Fruit fly (Drosophila melanogaster): ENCODE data around the gene CG8478.
A peak's percentile ranks its signal among the peaks of the same experiment; 100 is the strongest.

The CG8478 gene

dm6 chr3R:9767620-9768592 lies 4.5 kb downstream of the CG8478 start, which contains the start of gene Naa80 (continued):
- TF ChIP-seq CG1602 (GFP tag; optimal IDR thresholded peaks at IDR 0.05) (peak; percentile 21), tin (GFP tag; optimal IDR thresholded peaks at IDR 0.05) (peak; percentile 71), Oaz (GFP tag; IDR thresholded peaks at IDR 0.05) (no peak), ftz-f1 (GFP tag; optimal IDR thresholded peaks at IDR 0.05) (peak; percentile 88), sisA (GFP tag; IDR thresholded peaks at IDR 0.05) (peak; percentile 60), klu (GFP tag; IDR thresholded peaks at IDR 0.05) (no peak), Mes4 (GFP tag; optimal IDR thresholded peaks at IDR 0.05) (peak; percentile 45), CG4854 (GFP tag; optimal IDR thresholded peaks at IDR 0.05) (peak; percentile 27), ind (GFP tag; optimal IDR thresholded peaks at IDR 0.05) (peak; percentile 72), CG7987 (GFP tag; optimal IDR thresholded peaks at IDR 0.05) (peak; percentile 66), gce (GFP tag; IDR thresholded peaks at IDR 0.05) (no peak), CG2889 (GFP tag; IDR thresholded peaks at IDR 0.05) (0 out of 3 replicates have a peak, but pooled peaks have one; percentile 10), CG5953 (GFP tag; IDR thresholded peaks at IDR 0.05) (no peak), CG12071 (GFP tag; optimal IDR thresholded peaks at IDR 0.05) (peak; percentile 32), CG3065 (GFP tag; optimal IDR thresholded peaks at IDR 0.05) (peak; percentile 36), ci (GFP tag; IDR thresholded peaks at IDR 0.05) (peak; percentile 85), CHES-1-like (GFP tag; optimal IDR thresholded peaks at IDR 0.05) (peak; percentile 94), NK7.1 (GFP tag; optimal IDR thresholded peaks at IDR 0.05) (peak; percentile 31), unpg (GFP tag; optimal IDR thresholded peaks at IDR 0.05) (peak; percentile 37), Bgb (GFP tag; IDR thresholded peaks at IDR 0.05; ENCODE audit: partially characterized antibody) (peak; percentile 66), BEAF-32 (GFP tag; optimal IDR thresholded peaks at IDR 0.05) (peak; percentile 56), slp2 (GFP tag; optimal IDR thresholded peaks at IDR 0.05) (peak; percentile 6), Trl (optimal IDR thresholded peaks at IDR 0.05) (no peak), Trl (GFP tag; optimal IDR thresholded peaks at IDR 0.05) (peak; percentile 83), CG13296 (GFP tag; optimal IDR thresholded peaks at IDR 0.05) (peak; percentile 64), Hmr (GFP tag; optimal IDR thresholded peaks at IDR 0.05) (peak; percentile 83), CG4404 (GFP tag; IDR thresholded peaks at IDR 0.05) (0 out of 2 replicates have a peak, but pooled peaks have one; percentile 11), CG18619 (GFP tag; optimal IDR thresholded peaks at IDR 0.05) (peak; percentile 54), CG1529 (GFP tag; optimal IDR thresholded peaks at IDR 0.05) (no peak), CG33213 (GFP tag; optimal IDR thresholded peaks at IDR 0.05) (peak; percentile 57), CG8089 (GFP tag; optimal IDR thresholded peaks at IDR 0.05) (peak; percentile 16), bsh (GFP tag; optimal IDR thresholded peaks at IDR 0.05) (peak in 1 of 2 experiments; percentile 35), CG4282 (GFP tag; optimal IDR thresholded peaks at IDR 0.05) (peak; percentile 64), CG32532 (GFP tag; IDR thresholded peaks at IDR 0.05) (peak; percentile 61; the same call in 1 of the 2 replicates), Oli (tag; optimal IDR thresholded peaks at IDR 0.05) (no peak), CG9817 (tag; optimal IDR thresholded peaks at IDR 0.05) (peak; percentile 60), br (optimal IDR thresholded peaks at IDR 0.05) (no peak), CG6683 (GFP tag; optimal IDR thresholded peaks at IDR 0.05) (no peak), zf30C (GFP tag; optimal IDR thresholded peaks at IDR 0.05) (no peak), CG8281 (tag; optimal IDR thresholded peaks at IDR 0.05) (no peak), nau (GFP tag; optimal IDR thresholded peaks at IDR 0.05) (no peak), ssp (GFP tag; IDR thresholded peaks at IDR 0.05) (peak; percentile 41; the same call in 1 of the 2 replicates), Spps (tag; optimal IDR thresholded peaks at IDR 0.05) (no peak), ab (GFP tag; optimal IDR thresholded peaks at IDR 0.05) (no peak), NFAT (GFP tag; IDR thresholded peaks at IDR 0.05) (peak; percentile 87), toy (GFP tag; IDR thresholded peaks at IDR 0.05) (no peak; the same call in 1 of the 2 replicates), eve (GFP tag; optimal IDR thresholded peaks at IDR 0.05) (no peak), fd3F (GFP tag; optimal IDR thresholded peaks at IDR 0.05) (peak; percentile 17), CG1647 (GFP tag; optimal IDR thresholded peaks at IDR 0.05) (peak; percentile 73)

Measured in whole organism, embryonic.